Worm (Caenorhabditis elegans) whole organism, L4/young adult: ENCODE data around the gene vhp-1.

Experiments
- W03F9.2 ChIP-seq: fragments of 150-350 bp; optimal IDR thresholded peaks from 2 replicates; lab custom pipeline; 2014; ENCODE audit warnings: missing biosample characterization, missing genetic modification characterization
- dao-5 ChIP-seq: sonication (generic microtip); optimal IDR thresholded peaks from 2 replicates; lab custom pipeline; 2016; ENCODE audit warnings: missing genotype, missing genetic modification characterization, moderate library complexity, missing compliant biosample characterization
- him-1 ChIP-seq: sonication (generic microtip); optimal IDR thresholded peaks from 2 replicates; lab custom pipeline; 2016; ENCODE audit warnings: missing genotype, missing genetic modification reagents, missing genetic modification characterization, missing compliant biosample characterization

DNA sequence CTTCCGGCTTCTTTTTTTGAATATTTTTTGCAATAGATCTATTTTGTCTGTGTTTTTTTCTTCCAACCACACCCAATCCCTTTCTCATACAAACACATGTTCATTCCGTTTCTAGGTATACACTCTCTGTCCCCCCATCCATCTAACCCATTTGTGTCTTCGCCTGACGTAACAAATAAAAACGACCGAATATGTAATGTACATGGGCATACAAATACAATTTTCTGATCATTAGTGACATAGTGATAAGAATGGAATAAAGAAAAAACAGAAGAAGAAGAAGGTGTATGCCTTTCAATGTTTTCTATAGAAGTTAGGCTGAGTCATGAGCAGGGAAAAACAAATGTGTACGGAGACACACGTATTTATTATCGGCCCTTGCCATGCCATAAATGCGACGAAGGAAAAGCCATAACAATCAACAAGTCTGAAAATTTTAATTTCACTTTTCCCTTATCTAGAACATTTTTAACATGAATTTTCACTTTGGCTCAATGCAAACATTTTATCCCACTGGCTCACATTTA, 10.7 kb downstream of the vhp-1 start:
- no peak for TF ChIP-seq him-1
- no peak for TF ChIP-seq dao-5 (tag; lab: Kevin White, UChicago)
- no peak for TF ChIP-seq W03F9.2
